Fruit fly (Drosophila melanogaster) whole organism, embryonic: ENCODE data around the gene CG13313.

Source experiments
- CG10267 ChIP-seq: fragments of 200-800 bp; sonication (Bioruptor generic); optimal IDR thresholded peaks from 2 replicates; lab custom pipeline; 2018; ENCODE audit warnings: missing biosample characterization, mild to moderate bottlenecking, missing genetic modification characterization, moderate library complexity
- CG11093 ChIP-seq: fragments of 200-800 bp; sonication (Bioruptor generic); IDR thresholded peaks from 3 replicates; pipeline ENCODE4 v1.3.6; 2022; ENCODE audit warnings: missing biosample characterization, missing genetic modification characterization
- CG11247 ChIP-seq: fragments of 200-800 bp; sonication (Bioruptor generic); IDR thresholded peaks from 2 replicates; pipeline ENCODE4 v1.3.6; 2022; ENCODE audit warnings: missing biosample characterization, missing genetic modification characterization
- CG18619 ChIP-seq: fragments of 200-800 bp; sonication (Bioruptor generic); optimal IDR thresholded peaks from 3 replicates; lab custom pipeline; 2017; ENCODE audit warnings: missing biosample characterization, mild to moderate bottlenecking, missing genetic modification characterization
- CG18764 ChIP-seq: fragments of 200-800 bp; sonication (Bioruptor generic); optimal IDR thresholded peaks from 3 replicates; lab custom pipeline; 2016; ENCODE audit warnings: missing biosample characterization, missing genetic modification characterization
- CG32532 ChIP-seq: fragments of 200-800 bp; sonication (Bioruptor generic); IDR thresholded peaks from 2 replicates; pipeline ENCODE4 v1.3.6; 2022; ENCODE audit warnings: missing biosample characterization, missing genetic modification characterization
- CG33557 ChIP-seq: fragments of 200-800 bp; sonication (Bioruptor generic); optimal IDR thresholded peaks from 2 replicates; lab custom pipeline; 2019; ENCODE audit warnings: missing biosample characterization, mild to moderate bottlenecking, missing genetic modification characterization, moderate library complexity
- CG34376 ChIP-seq: fragments of 200-800 bp; sonication (Bioruptor generic); optimal IDR thresholded peaks from 2 replicates; lab custom pipeline; 2018; ENCODE audit warnings: missing biosample characterization, mild to moderate bottlenecking, missing genetic modification characterization
- CG3995 ChIP-seq: fragments of 200-800 bp; sonication (Bioruptor generic); optimal IDR thresholded peaks from 3 replicates; lab custom pipeline; 2016; ENCODE audit warnings: missing biosample characterization, missing genetic modification characterization
- CG4424 ChIP-seq: fragments of 200-800 bp; sonication (Bioruptor generic); optimal IDR thresholded peaks from 3 replicates; lab custom pipeline; 2016; ENCODE audit warnings: missing biosample characterization, missing genetic modification characterization
- CG7357 ChIP-seq: fragments of 200-800 bp; sonication (Bioruptor generic); IDR thresholded peaks from 3 replicates; pipeline ENCODE4 v1.3.6; 2022; ENCODE audit warnings: missing biosample characterization, missing genetic modification characterization
- CG8388 ChIP-seq: fragments of 200-800 bp; sonication (Bioruptor generic); optimal IDR thresholded peaks from 2 replicates; lab custom pipeline; 2019; ENCODE audit warnings: missing biosample characterization, mild to moderate bottlenecking, missing genetic modification characterization, moderate library complexity
- CG9817 ChIP-seq: fragments of 200-800 bp; sonication (Bioruptor generic); optimal IDR thresholded peaks from 2 replicates; lab custom pipeline; 2018; ENCODE audit warnings: missing biosample characterization, mild to moderate bottlenecking, missing genetic modification characterization, moderate library complexity
- CHES-1-like ChIP-seq: fragments of 200-800 bp; sonication (Bioruptor generic); optimal IDR thresholded peaks from 2 replicates; lab custom pipeline; 2016; ENCODE audit warnings: missing biosample characterization, missing genetic modification characterization
- D ChIP-seq, 2 experiments: fragments of 200-800 bp in 1 of 2; fragments of >200 bp in 1 of 2; sonication (Bioruptor generic) in 1 of 2; optimal IDR thresholded peaks; 2 replicates in 1 of 2; 3 replicates in 1 of 2; lab custom pipeline; 2017; ENCODE audit warnings: mild to moderate bottlenecking in 1 of 2, missing biosample characterization in 1 of 2, missing genetic modification characterization in 1 of 2, missing genetic modification reagents in 1 of 2
- Dfd ChIP-seq, 2 experiments: fragments of >200 bp; optimal IDR thresholded peaks; 2 replicates each; lab custom pipeline; 2017; ENCODE audit warnings: missing biosample characterization in 2 of 2, missing genetic modification characterization in 2 of 2
- Dip3 ChIP-seq: fragments of 200-800 bp; sonication (Bioruptor generic); optimal IDR thresholded peaks from 3 replicates; lab custom pipeline; 2016; ENCODE audit warnings: missing biosample characterization, missing genetic modification characterization
- Doc2 ChIP-seq: fragments of 200-800 bp; sonication (Bioruptor generic); IDR thresholded peaks from 2 replicates; pipeline ENCODE4 v1.3.6; 2022; ENCODE audit warnings: missing biosample characterization, missing genetic modification characterization
- Fer3 ChIP-seq: fragments of 200-800 bp; sonication (Bioruptor generic); optimal IDR thresholded peaks from 2 replicates; lab custom pipeline; 2018; ENCODE audit warnings: missing biosample characterization, mild to moderate bottlenecking, missing genetic modification characterization, moderate library complexity
- H15 ChIP-seq: fragments of 200-800 bp; sonication (Bioruptor generic); IDR thresholded peaks from 3 replicates; pipeline ENCODE4 v1.3.6; 2022; ENCODE audit warnings: missing biosample characterization, missing genetic modification characterization
- Hmx ChIP-seq: fragments of 200-800 bp; sonication (Bioruptor generic); optimal IDR thresholded peaks from 2 replicates; lab custom pipeline; 2016; ENCODE audit warnings: missing biosample characterization, missing genetic modification characterization
- Hr51 ChIP-seq, 2 experiments: fragments of 200-800 bp; sonication (Bioruptor generic); optimal IDR thresholded peaks; 2 replicates in 1 of 2; 3 replicates in 1 of 2; lab custom pipeline; 2016 to 2018; ENCODE audit warnings: missing biosample characterization in 2 of 2, missing genetic modification characterization in 2 of 2, mild to moderate bottlenecking in 1 of 2, moderate library complexity in 1 of 2
- Hr78 ChIP-seq, 2 experiments: fragments of 200-800 bp in 1 of 2; fragments of >200 bp in 1 of 2; sonication (Bioruptor generic) in 1 of 2; optimal IDR thresholded peaks; 2 replicates each; lab custom pipeline; 2017 to 2019; ENCODE audit warnings: missing biosample characterization in 2 of 2, missing genetic modification characterization in 2 of 2, mild to moderate bottlenecking in 1 of 2, moderate library complexity in 1 of 2
- MBD-R2 ChIP-seq: fragments of 200-800 bp; sonication (Bioruptor generic); IDR thresholded peaks from 2 replicates; pipeline ENCODE4 v1.3.6; 2022; ENCODE audit warnings: missing biosample characterization, missing genetic modification characterization
- Mad ChIP-seq: fragments of 200-800 bp; sonication (Bioruptor generic); optimal IDR thresholded peaks from 2 replicates; lab custom pipeline; 2016; ENCODE audit warnings: missing biosample characterization, missing genetic modification characterization
- Mes4 ChIP-seq: fragments of 200-800 bp; sonication (Bioruptor generic); optimal IDR thresholded peaks from 2 replicates; lab custom pipeline; 2016; ENCODE audit warnings: missing biosample characterization, missing genetic modification characterization
- Myb ChIP-seq: fragments of 200-800 bp; sonication (Bioruptor generic); optimal IDR thresholded peaks from 2 replicates; lab custom pipeline; 2016; ENCODE audit warnings: missing biosample characterization, missing genetic modification characterization
- NC2α ChIP-seq: fragments of 200-800 bp; sonication (Bioruptor generic); optimal IDR thresholded peaks from 2 replicates; lab custom pipeline; 2016; ENCODE audit warnings: missing biosample characterization, missing genetic modification characterization
- Neu2 ChIP-seq: fragments of 200-800 bp; sonication (Bioruptor generic); optimal IDR thresholded peaks from 3 replicates; lab custom pipeline; 2016; ENCODE audit warnings: missing biosample characterization, missing genetic modification characterization, borderline replicate concordance
- Sin3A ChIP-seq: fragments of >200 bp; optimal IDR thresholded peaks from 2 replicates; lab custom pipeline; 2018
- ase ChIP-seq: fragments of 200-800 bp; sonication (Bioruptor generic); IDR thresholded peaks from 3 replicates; pipeline ENCODE4 v1.3.6; 2022; ENCODE audit warnings: missing biosample characterization, missing genetic modification characterization
- bcd ChIP-seq: fragments of 200-800 bp; sonication (Bioruptor generic); optimal IDR thresholded peaks from 2 replicates; lab custom pipeline; 2017; ENCODE audit warnings: missing biosample characterization, mild to moderate bottlenecking, missing genetic modification characterization
- bsh ChIP-seq, 2 experiments: fragments of 200-800 bp; sonication (Bioruptor generic); optimal IDR thresholded peaks; 2 replicates each; lab custom pipeline; 2017 to 2018; ENCODE audit warnings: mild to moderate bottlenecking in 2 of 2, missing biosample characterization in 2 of 2, missing genetic modification characterization in 2 of 2, moderate library complexity in 1 of 2
- cwo ChIP-seq: fragments of 200-800 bp; sonication (Bioruptor generic); optimal IDR thresholded peaks from 3 replicates; lab custom pipeline; 2017; ENCODE audit warnings: missing biosample characterization, missing genetic modification characterization, mild to moderate bottlenecking, moderate library complexity, missing genetic modification reagents
- ewg ChIP-seq: fragments of 200-800 bp; sonication (Bioruptor generic); optimal IDR thresholded peaks from 3 replicates; lab custom pipeline; 2017; ENCODE audit warnings: mild to moderate bottlenecking, missing biosample characterization, missing genetic modification reagents, missing genetic modification characterization
- eyg ChIP-seq: fragments of 200-800 bp; sonication (Bioruptor generic); optimal IDR thresholded peaks from 3 replicates; lab custom pipeline; 2016; ENCODE audit warnings: missing biosample characterization, missing genetic modification characterization
- gfzf ChIP-seq: fragments of 200-800 bp; sonication (Bioruptor generic); optimal IDR thresholded peaks from 2 replicates; lab custom pipeline; 2016; ENCODE audit warnings: missing biosample characterization, mild to moderate bottlenecking, missing genetic modification characterization, moderate library complexity
- h ChIP-seq: fragments of >200 bp; optimal IDR thresholded peaks from 2 replicates; lab custom pipeline; 2017
- ham ChIP-seq: fragments of 200-800 bp; sonication (Bioruptor generic); IDR thresholded peaks from 2 replicates; pipeline ENCODE4 v1.3.6; 2022; ENCODE audit warnings: missing biosample characterization, missing genetic modification characterization
- hkb ChIP-seq, 2 experiments: fragments of 200-800 bp in 1 of 2; fragments of >200 bp in 1 of 2; sonication (Bioruptor generic) in 1 of 2; IDR thresholded peaks in 1 of 2; optimal IDR thresholded peaks in 1 of 2; 2 replicates each; pipeline versions ENCODE4 v1.3.6 to Lab custom; 2017 to 2022; ENCODE audit warnings: missing biosample characterization in 1 of 2, missing genetic modification characterization in 1 of 2
- lov ChIP-seq, 2 experiments: fragments of 200-800 bp in 1 of 2; fragments of >200 bp in 1 of 2; sonication (Bioruptor generic) in 1 of 2; IDR thresholded peaks in 1 of 2; optimal IDR thresholded peaks in 1 of 2; 2 replicates in 1 of 2; 3 replicates in 1 of 2; pipeline versions ENCODE4 v1.3.6 to Lab custom; 2017 to 2022; ENCODE audit warnings: missing biosample characterization in 1 of 2, missing genetic modification characterization in 1 of 2
- luna ChIP-seq: fragments of 200-800 bp; sonication (Bioruptor generic); optimal IDR thresholded peaks from 2 replicates; lab custom pipeline; 2016; ENCODE audit warnings: missing biosample characterization, missing genetic modification characterization
- mam ChIP-seq: fragments of 200-800 bp; sonication (Bioruptor generic); optimal IDR thresholded peaks from 3 replicates; lab custom pipeline; 2016; ENCODE audit warnings: missing biosample characterization, missing genetic modification characterization
- p53 ChIP-seq: fragments of 200-800 bp; sonication (Bioruptor generic); optimal IDR thresholded peaks from 2 replicates; lab custom pipeline; 2016; ENCODE audit warnings: missing biosample characterization, missing genetic modification characterization
- pb ChIP-seq: fragments of 200-800 bp; sonication (Bioruptor generic); optimal IDR thresholded peaks from 3 replicates; lab custom pipeline; 2016; ENCODE audit warnings: missing biosample characterization, missing genetic modification characterization
- rib ChIP-seq: fragments of 200-800 bp; sonication (Bioruptor generic); IDR thresholded peaks from 2 replicates; pipeline ENCODE4 v1.3.6; 2022; ENCODE audit warnings: missing biosample characterization, missing genetic modification characterization
- tll ChIP-seq, 2 experiments: fragments of 200-800 bp in 1 of 2; fragments of >200 bp in 1 of 2; sonication (Bioruptor generic) in 1 of 2; optimal IDR thresholded peaks; 2 replicates each; lab custom pipeline; 2017 to 2019; ENCODE audit warnings: missing biosample characterization in 2 of 2, missing genetic modification characterization in 2 of 2, mild to moderate bottlenecking in 1 of 2, moderate library complexity in 1 of 2
- wdn ChIP-seq: fragments of 200-800 bp; sonication (Bioruptor generic); IDR thresholded peaks from 2 replicates; pipeline ENCODE4 v1.3.6; 2022; ENCODE audit warnings: missing biosample characterization, missing genetic modification characterization
- zfh1 ChIP-seq: fragments of 200-800 bp; sonication (Bioruptor generic); IDR thresholded peaks from 3 replicates; pipeline ENCODE4 v1.3.6; 2022; ENCODE audit warnings: missing biosample characterization, missing genetic modification characterization

CG13313 gene

dm6 chr3L:8997686-8998239 is 39.1 kb downstream of the CG13313 start, which contains the start of the genes smg and CG5087 (continued):
- TF ChIP-seq p53 = peak; percentile 66
- TF ChIP-seq mam (GFP tag; lab: Kevin White, UChicago) = peak; percentile 72
- TF ChIP-seq cwo (GFP tag; lab: Kevin White, UChicago) = no peak
- TF ChIP-seq Hr78 (GFP tag; optimal IDR thresholded peaks at IDR 0.05; lab: Kevin White, UChicago) = peak in 1 of 2 experiments; percentile 46
- TF ChIP-seq CHES-1-like (GFP tag; lab: Kevin White, UChicago) = peak; percentile 86
- TF ChIP-seq CG8388 (GFP tag; lab: Kevin White, UChicago) = no peak
- no peak for TF ChIP-seq pb
- TF ChIP-seq eyg (GFP tag; lab: Kevin White, UChicago) = peak; percentile 17
- no peak for TF ChIP-seq lov (optimal IDR thresholded peaks at IDR 0.05; lab: Kevin White, UChicago)
- no peak for TF ChIP-seq lov (GFP tag; IDR thresholded peaks at IDR 0.05; lab: Robert Waterston, UW)
- TF ChIP-seq D (optimal IDR thresholded peaks at IDR 0.05; lab: Kevin White, UChicago) = no peak
- TF ChIP-seq D (GFP tag; optimal IDR thresholded peaks at IDR 0.05; lab: Kevin White, UChicago) = no peak
- TF ChIP-seq H15 (GFP tag; lab: Robert Waterston, UW) = no peak
- TF ChIP-seq Sin3A (lab: Kevin White, UChicago) = peak; percentile 85
- TF ChIP-seq CG34376 (GFP tag; lab: Kevin White, UChicago) = peak; percentile 19
- TF ChIP-seq CG32532 = peak; percentile 45
- peak; percentile 66 for TF ChIP-seq hkb (optimal IDR thresholded peaks at IDR 0.05; lab: Kevin White, UChicago)
- TF ChIP-seq hkb (GFP tag; IDR thresholded peaks at IDR 0.05; lab: Robert Waterston, UW) = no peak
- TF ChIP-seq zfh1 (GFP tag; lab: Robert Waterston, UW) = peak; percentile 56; the same call in 2 of the 3 replicates
- peak; percentile 39 for TF ChIP-seq CG9817 (tag; lab: Kevin White, UChicago)
- TF ChIP-seq CG11093 (GFP tag; lab: Robert Waterston, UW) = no peak
- TF ChIP-seq Hr51 (GFP tag; optimal IDR thresholded peaks at IDR 0.05; lab: Kevin White, UChicago) = peak in 1 of 2 experiments; percentile 8
- no peak for TF ChIP-seq Hmx
- peak; percentile 78 for TF ChIP-seq CG10267 (tag; lab: Kevin White, UChicago)
- TF ChIP-seq Fer3 = no peak
- peak; percentile 65 for TF ChIP-seq ewg (GFP tag; lab: Kevin White, UChicago)
- peak; percentile 73 for TF ChIP-seq Dip3 (GFP tag; lab: Kevin White, UChicago)
- TF ChIP-seq CG18764 (GFP tag; lab: Kevin White, UChicago) = no peak
- TF ChIP-seq Myb = peak; percentile 49
- TF ChIP-seq gfzf (GFP tag; lab: Kevin White, UChicago) = peak; percentile 100
- peak; percentile 88 for TF ChIP-seq MBD-R2 (GFP tag; lab: Robert Waterston, UW)
- no peak for TF ChIP-seq CG18619 (GFP tag; lab: Kevin White, UChicago)
- peak; percentile 58 for TF ChIP-seq bcd
- no peak for TF ChIP-seq Doc2 (GFP tag; lab: Robert Waterston, UW)
- peak; percentile 36; the same call in 1 of the 2 replicates for TF ChIP-seq CG11247 (GFP tag; lab: Robert Waterston, UW)
- peak; percentile 36 for TF ChIP-seq CG4424 (GFP tag; lab: Kevin White, UChicago)
- no peak for TF ChIP-seq bsh (GFP tag; optimal IDR thresholded peaks at IDR 0.05; lab: Kevin White, UChicago)
- no peak for TF ChIP-seq Dfd (GFP tag; optimal IDR thresholded peaks at IDR 0.05; lab: Kevin White, UChicago)
- TF ChIP-seq rib (GFP tag; lab: Robert Waterston, UW) = no peak
- TF ChIP-seq Mes4 (GFP tag; lab: Kevin White, UChicago) = peak; percentile 23
- TF ChIP-seq luna (GFP tag; lab: Kevin White, UChicago) = no peak
- no peak for TF ChIP-seq CG7357 (GFP tag; lab: Robert Waterston, UW)
- TF ChIP-seq tll (GFP tag; optimal IDR thresholded peaks at IDR 0.05; lab: Kevin White, UChicago) = peak in 1 of 2 experiments; percentile 15
- TF ChIP-seq Mad (GFP tag; lab: Kevin White, UChicago) = peak; percentile 27
- no peak for TF ChIP-seq h (lab: Kevin White, UChicago)
- no peak for TF ChIP-seq ase (GFP tag; lab: Robert Waterston, UW)
- TF ChIP-seq NC2α (GFP tag; lab: Kevin White, UChicago) = no peak
- TF ChIP-seq wdn (GFP tag; lab: Robert Waterston, UW) = peak; percentile 31; the same call in 1 of the 2 replicates
- no peak for TF ChIP-seq CG3995 (GFP tag; lab: Kevin White, UChicago)
- TF ChIP-seq ham (GFP tag; lab: Robert Waterston, UW) = no peak
- TF ChIP-seq Neu2 = no peak
- TF ChIP-seq CG33557 (GFP tag; lab: Kevin White, UChicago) = peak; percentile 1
